Fruit fly (Drosophila melanogaster) whole organism, adult: ENCODE results near the gene tyf.

Source experiments
- CG11617 ChIP-seq: fragments of 200-800 bp; sonication (Bioruptor generic); optimal IDR thresholded peaks from 2 replicates; lab custom pipeline; 2017; ENCODE audit warnings: mild to moderate bottlenecking, missing biosample characterization, missing genetic modification reagents, missing genetic modification characterization
- CG12768 ChIP-seq: fragments of 200-800 bp; sonication (Bioruptor generic); optimal IDR thresholded peaks from 2 replicates; lab custom pipeline; 2017; ENCODE audit warnings: missing biosample characterization, missing genetic modification characterization, mild to moderate bottlenecking, moderate library complexity, missing genetic modification reagents
- CG14711 ChIP-seq: fragments of 200-800 bp; sonication (Bioruptor generic); optimal IDR thresholded peaks from 2 replicates; lab custom pipeline; 2018; ENCODE audit warnings: missing biosample characterization, mild to moderate bottlenecking, missing genetic modification characterization, moderate library complexity
- CG1620 ChIP-seq: fragments of 200-800 bp; sonication (Bioruptor generic); optimal IDR thresholded peaks from 2 replicates; lab custom pipeline; 2016; ENCODE audit warnings: missing biosample characterization, missing genetic modification characterization
- CG33017 ChIP-seq: fragments of 200-800 bp; sonication (Bioruptor generic); optimal IDR thresholded peaks from 2 replicates; lab custom pipeline; 2018; ENCODE audit warnings: missing biosample characterization, mild to moderate bottlenecking, missing genetic modification characterization, moderate library complexity
- CG5204 ChIP-seq: fragments of 200-800 bp; sonication (Bioruptor generic); optimal IDR thresholded peaks from 2 replicates; lab custom pipeline; 2016; ENCODE audit warnings: missing biosample characterization, missing genetic modification characterization
- CG7045 ChIP-seq: fragments of 200-800 bp; sonication (Bioruptor generic); optimal IDR thresholded peaks from 2 replicates; lab custom pipeline; 2017; ENCODE audit warnings: missing biosample characterization, mild to moderate bottlenecking, missing genetic modification characterization
- CG7101 ChIP-seq: fragments of 200-800 bp; sonication (Bioruptor generic); optimal IDR thresholded peaks from 2 replicates; lab custom pipeline; 2018; ENCODE audit warnings: missing biosample characterization, mild to moderate bottlenecking, missing genetic modification characterization, moderate library complexity
- Clk ChIP-seq: fragments of 200-800 bp; sonication (Bioruptor generic); optimal IDR thresholded peaks from 2 replicates; lab custom pipeline; 2017; ENCODE audit warnings: missing biosample characterization, missing genetic modification characterization
- Crg-1 ChIP-seq: fragments of 200-800 bp; sonication (Bioruptor generic); optimal IDR thresholded peaks from 2 replicates; lab custom pipeline; 2016; ENCODE audit warnings: missing biosample characterization, missing genetic modification characterization
- Hr96 ChIP-seq: fragments of 200-800 bp; sonication (Bioruptor generic); optimal IDR thresholded peaks from 2 replicates; lab custom pipeline; 2016; ENCODE audit warnings: missing biosample characterization, missing genetic modification characterization
- Mnt ChIP-seq: fragments of 200-800 bp; sonication (Bioruptor generic); optimal IDR thresholded peaks from 2 replicates; lab custom pipeline; 2016; ENCODE audit warnings: missing biosample characterization, mild to moderate bottlenecking, missing genetic modification characterization
- bab1 ChIP-seq: fragments of 200-800 bp; sonication (Bioruptor generic); optimal IDR thresholded peaks from 3 replicates; lab custom pipeline; 2019; ENCODE audit warnings: missing biosample characterization, mild to moderate bottlenecking, missing genetic modification characterization, moderate library complexity
- cic ChIP-seq: fragments of 200-800 bp; sonication (Bioruptor generic); optimal IDR thresholded peaks from 2 replicates; lab custom pipeline; 2017; ENCODE audit warnings: missing biosample characterization, mild to moderate bottlenecking, missing genetic modification characterization, moderate library complexity
- cnc ChIP-seq, 2 experiments: fragments of >200 bp; optimal IDR thresholded peaks; 2 replicates each; lab custom pipeline; 2017
- ovo ChIP-seq: fragments of 200-800 bp; sonication (Bioruptor generic); optimal IDR thresholded peaks from 2 replicates; lab custom pipeline; 2016; ENCODE audit warnings: missing biosample characterization, missing genetic modification characterization
- pad ChIP-seq: fragments of 200-800 bp; sonication (Bioruptor generic); optimal IDR thresholded peaks from 3 replicates; lab custom pipeline; 2017; ENCODE audit warnings: missing biosample characterization, missing genetic modification characterization, mild to moderate bottlenecking, moderate library complexity, missing genetic modification reagents
- tj ChIP-seq: fragments of 200-800 bp; sonication (Bioruptor generic); optimal IDR thresholded peaks from 3 replicates; lab custom pipeline; 2017; ENCODE audit warnings: missing biosample characterization, mild to moderate bottlenecking, missing genetic modification characterization, moderate library complexity
- toe ChIP-seq: fragments of 200-800 bp; sonication (Bioruptor generic); optimal IDR thresholded peaks from 2 replicates; lab custom pipeline; 2016; ENCODE audit warnings: missing biosample characterization, missing genetic modification characterization

tyf gene

dm6 chrX:4116834-4117736 is at the start of gene tyf, which contains the start of gene Tip60:
Gene tyf, plus strand, starts transcription at chrX:4117020.
Gene Tip60, minus strand, starts transcription at chrX:4117487.
- TF ChIP-seq Hr96 (GFP tag; lab: Kevin White, UChicago) (no peak), bab1 (GFP tag; lab: Kevin White, UChicago) (peak; percentile 61), CG7101 (tag; lab: Kevin White, UChicago) (peak; percentile 38), pad (GFP tag; lab: Kevin White, UChicago) (peak; percentile 39), cnc (optimal IDR thresholded peaks at IDR 0.05; lab: Kevin White, UChicago) (peak; percentile 78 to 89), CG12768 (GFP tag; lab: Kevin White, UChicago) (no peak), CG7045 (GFP tag; lab: Kevin White, UChicago) (no peak), CG14711 (tag; lab: Kevin White, UChicago) (peak; percentile 74), Mnt (GFP tag; lab: Kevin White, UChicago) (peak; percentile 69), CG11617 (GFP tag; lab: Kevin White, UChicago) (peak; percentile 3), tj (GFP tag; lab: Kevin White, UChicago) (peak; percentile 63), ovo (GFP tag; lab: Kevin White, UChicago) (no peak), Crg-1 (GFP tag; lab: Kevin White, UChicago) (peak; percentile 58), CG1620 (GFP tag; lab: Kevin White, UChicago) (peak; percentile 59)

dm6 chrX:4075430-4075829 is 41.4 kb upstream of the tyf start, which contains the start of gene CG43689:
Gene CG43689, plus strand, starts transcription at chrX:4075743.
- TF ChIP-seq CG7101 (tag; lab: Kevin White, UChicago) (no peak), ovo (GFP tag; lab: Kevin White, UChicago) (no peak), CG5204 (GFP tag; lab: Kevin White, UChicago) (no peak), tj (GFP tag; lab: Kevin White, UChicago) (no peak)

- TF ChIP-seq Hr96 (GFP tag; lab: Kevin White, UChicago) (no peak), Clk (GFP tag; lab: Kevin White, UChicago) (no peak), toe (GFP tag; lab: Kevin White, UChicago) (no peak), CG1620 (GFP tag; lab: Kevin White, UChicago) (no peak), CG7045 (GFP tag; lab: Kevin White, UChicago) (no peak), cic (GFP tag; lab: Kevin White, UChicago) (no peak), cnc (optimal IDR thresholded peaks at IDR 0.05; lab: Kevin White, UChicago) (no peak), tj (GFP tag; lab: Kevin White, UChicago) (no peak), Mnt (GFP tag; lab: Kevin White, UChicago) (no peak), CG12768 (GFP tag; lab: Kevin White, UChicago) (no peak), CG5204 (GFP tag; lab: Kevin White, UChicago) (no peak), bab1 (GFP tag; lab: Kevin White, UChicago) (no peak), CG11617 (GFP tag; lab: Kevin White, UChicago) (no peak), CG7101 (tag; lab: Kevin White, UChicago) (no peak), CG14711 (tag; lab: Kevin White, UChicago) (no peak)
Observed at dm6 chrX:4089012-4089649, 27.7 kb upstream of the tyf start.

- TF ChIP-seq tj (GFP tag; lab: Kevin White, UChicago) (no peak), toe (GFP tag; lab: Kevin White, UChicago) (no peak), cnc (optimal IDR thresholded peaks at IDR 0.05; lab: Kevin White, UChicago) (no peak), bab1 (GFP tag; lab: Kevin White, UChicago) (peak; percentile 28), CG7101 (tag; lab: Kevin White, UChicago) (no peak), Hr96 (GFP tag; lab: Kevin White, UChicago) (no peak), CG7045 (GFP tag; lab: Kevin White, UChicago) (no peak), CG14711 (tag; lab: Kevin White, UChicago) (no peak), Crg-1 (GFP tag; lab: Kevin White, UChicago) (no peak), Mnt (GFP tag; lab: Kevin White, UChicago) (peak; percentile 34), CG12768 (GFP tag; lab: Kevin White, UChicago) (no peak), ovo (GFP tag; lab: Kevin White, UChicago) (no peak), pad (GFP tag; lab: Kevin White, UChicago) (no peak), CG33017 (no peak), CG11617 (GFP tag; lab: Kevin White, UChicago) (no peak), CG1620 (GFP tag; lab: Kevin White, UChicago) (no peak)
Observed at dm6 chrX:4100824-4101368, 15.9 kb upstream of the tyf start, which contains the start of the genes Cmtr1 and CG15375. Gene Cmtr1, minus strand, starts transcription at chrX:4101031. Gene CG15375, plus strand, starts transcription at chrX:4101318.

dm6 chrX:4104132-4104531 is 12.7 kb upstream of the tyf start, which contains the start of the genes Xpac and brn:
Gene Xpac, minus strand, starts transcription at chrX:4104197.
Gene brn, plus strand, starts transcription at chrX:4104342.
- TF ChIP-seq Hr96 (GFP tag; lab: Kevin White, UChicago) (no peak), bab1 (GFP tag; lab: Kevin White, UChicago) (peak; percentile 44)
